Worm (Caenorhabditis elegans) whole organism, L3 larva: ENCODE data around the gene sri-42.

ENCODE experiments used
- ceh-82 ChIP-seq: fragments of 150-350 bp; optimal IDR thresholded peaks from 2 replicates; lab custom pipeline; 2014; ENCODE audit warnings: missing biosample characterization, missing genetic modification characterization
- elt-2 ChIP-seq: sonication (generic microtip); optimal IDR thresholded peaks from 2 replicates; lab custom pipeline; 2016; ENCODE audit warnings: missing genetic modification reagents, mild to moderate bottlenecking, missing genetic modification characterization, missing compliant biosample characterization
- elt-3 ChIP-seq, 3 experiments: fragments of 150-350 bp in 1 of 3; sonication (generic microtip) in 2 of 3; optimal IDR thresholded peaks; 2 replicates in 2 of 3; 4 replicates in 1 of 3; lab custom pipeline; 2014 to 2017; ENCODE audit warnings: missing biosample characterization in 3 of 3, missing genetic modification characterization in 3 of 3
- fkh-10 ChIP-seq: sonication (generic microtip); optimal IDR thresholded peaks from 2 replicates; lab custom pipeline; 2017; ENCODE audit warnings: missing biosample characterization, missing genetic modification reagents, missing genetic modification characterization
- nhr-77 ChIP-seq: fragments of 150-350 bp; optimal IDR thresholded peaks from 2 replicates; lab custom pipeline; 2014; ENCODE audit warnings: missing biosample characterization, missing genetic modification characterization
- pha-4 ChIP-seq: fragments of 150-350 bp; optimal IDR thresholded peaks from 2 replicates; lab custom pipeline; 2014; ENCODE audit warnings: missing biosample characterization, missing genetic modification reagents, missing genetic modification characterization
- pqm-1 ChIP-seq: fragments of 150-350 bp; optimal IDR thresholded peaks from 2 replicates; lab custom pipeline; 2017; ENCODE audit warnings: missing biosample characterization, missing genetic modification characterization, inconsistent platforms
- zag-1 ChIP-seq: fragments of 150-350 bp; optimal IDR thresholded peaks from 2 replicates; lab custom pipeline; 2014; ENCODE audit warnings: missing biosample characterization, missing genetic modification characterization
- ztf-11 ChIP-seq: fragments of 150-350 bp; optimal IDR thresholded peaks from 2 replicates; lab custom pipeline; 2014; ENCODE audit warnings: missing biosample characterization, missing genetic modification characterization
- ztf-4 ChIP-seq: fragments of 150-350 bp; optimal IDR thresholded peaks from 2 replicates; lab custom pipeline; 2014; ENCODE audit warnings: missing biosample characterization, missing genetic modification characterization

DNA sequence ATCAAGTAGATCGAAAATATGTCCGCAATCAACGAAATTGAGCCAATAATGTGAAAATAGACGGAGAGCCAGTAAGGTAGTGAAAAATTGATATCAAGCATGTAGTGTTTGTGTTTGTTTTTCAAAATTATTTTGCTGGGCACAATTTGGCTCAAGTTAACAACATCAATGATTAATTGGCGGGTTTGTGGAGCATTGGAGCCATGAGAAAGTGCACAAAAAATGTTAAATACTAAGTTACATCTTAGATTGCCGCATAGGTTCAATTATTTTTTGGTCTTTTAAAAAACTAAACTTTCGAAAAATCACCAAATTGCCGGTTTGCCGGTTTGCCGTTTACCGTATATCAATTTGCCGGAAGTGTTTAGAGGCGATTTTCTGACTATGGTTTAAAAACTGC lies 5.0 kb downstream of the sri-42 start, which contains the start of gene sri-54:
- TF ChIP-seq fkh-10 (GFP tag; lab: Kevin White, UChicago) (no peak), zag-1 (tag; lab: Kevin White, UChicago) (no peak), pqm-1 (tag; lab: Kevin White, UChicago) (no peak), pha-4 (tag; lab: Kevin White, UChicago) (no peak), ztf-11 (tag; lab: Kevin White, UChicago) (no peak), ztf-4 (tag; lab: Kevin White, UChicago) (no peak), nhr-77 (no peak), elt-3 (tag; optimal IDR thresholded peaks at IDR 0.05; lab: Kevin White, UChicago) (no peak), elt-2 (tag; lab: Kevin White, UChicago) (no peak), ceh-82 (tag; lab: Kevin White, UChicago) (no peak)
